Worm (Caenorhabditis elegans) whole organism, L3 larva: Measurements from ENCODE around the gene figl-1.

Source experiments
- ama-1 ChIP-seq: fragments of 150-350 bp; optimal IDR thresholded peaks from 2 replicates; lab custom pipeline; 2018
- ceh-28 ChIP-seq: fragments of 150-350 bp; optimal IDR thresholded peaks from 2 replicates; lab custom pipeline; 2014; ENCODE audit warnings: missing biosample characterization, missing genetic modification reagents, missing genetic modification characterization
- ceh-82 ChIP-seq: fragments of 150-350 bp; optimal IDR thresholded peaks from 2 replicates; lab custom pipeline; 2014; ENCODE audit warnings: missing biosample characterization, missing genetic modification characterization
- egl-27 ChIP-seq: sonication (generic microtip); optimal IDR thresholded peaks from 4 replicates; lab custom pipeline; 2017; ENCODE audit warnings: missing biosample characterization, missing genetic modification reagents, missing genetic modification characterization
- elt-3 ChIP-seq, 3 experiments: fragments of 150-350 bp in 1 of 3; sonication (generic microtip) in 2 of 3; optimal IDR thresholded peaks; 2 replicates in 2 of 3; 4 replicates in 1 of 3; lab custom pipeline; 2014 to 2017; ENCODE audit warnings: missing biosample characterization in 3 of 3, missing genetic modification characterization in 3 of 3
- eor-1 ChIP-seq, 2 experiments: fragments of 150-350 bp; optimal IDR thresholded peaks; 2 replicates each; lab custom pipeline; 2014 to 2018; ENCODE audit warnings: missing biosample characterization in 2 of 2, missing genetic modification characterization in 2 of 2
- fkh-10 ChIP-seq: sonication (generic microtip); optimal IDR thresholded peaks from 2 replicates; lab custom pipeline; 2017; ENCODE audit warnings: missing biosample characterization, missing genetic modification reagents, missing genetic modification characterization
- nhr-11 ChIP-seq: fragments of 150-350 bp; optimal IDR thresholded peaks from 2 replicates; lab custom pipeline; 2014; ENCODE audit warnings: missing biosample characterization, missing genetic modification characterization
- nhr-43 ChIP-seq: sonication (generic microtip); optimal IDR thresholded peaks from 2 replicates; lab custom pipeline; 2016; ENCODE audit warnings: mild to moderate bottlenecking, missing genetic modification characterization, missing compliant biosample characterization; ENCODE audit not compliant: poor library complexity, severe bottlenecking
- skn-1 ChIP-seq: fragments of 150-350 bp; optimal IDR thresholded peaks from 2 replicates; lab custom pipeline; 2014; ENCODE audit warnings: missing biosample characterization, missing genetic modification characterization
- tbx-2 ChIP-seq: sonication (generic microtip); optimal IDR thresholded peaks from 2 replicates; lab custom pipeline; 2016; ENCODE audit warnings: mild to moderate bottlenecking, missing genetic modification characterization, missing compliant biosample characterization
- unc-62 ChIP-seq: fragments of 150-350 bp; sonication (generic microtip); optimal IDR thresholded peaks from 4 replicates; lab custom pipeline; 2014; ENCODE audit warnings: missing biosample characterization, missing genetic modification reagents, missing genetic modification characterization
- zag-1 ChIP-seq: fragments of 150-350 bp; optimal IDR thresholded peaks from 2 replicates; lab custom pipeline; 2014; ENCODE audit warnings: missing biosample characterization, missing genetic modification characterization

DNA sequence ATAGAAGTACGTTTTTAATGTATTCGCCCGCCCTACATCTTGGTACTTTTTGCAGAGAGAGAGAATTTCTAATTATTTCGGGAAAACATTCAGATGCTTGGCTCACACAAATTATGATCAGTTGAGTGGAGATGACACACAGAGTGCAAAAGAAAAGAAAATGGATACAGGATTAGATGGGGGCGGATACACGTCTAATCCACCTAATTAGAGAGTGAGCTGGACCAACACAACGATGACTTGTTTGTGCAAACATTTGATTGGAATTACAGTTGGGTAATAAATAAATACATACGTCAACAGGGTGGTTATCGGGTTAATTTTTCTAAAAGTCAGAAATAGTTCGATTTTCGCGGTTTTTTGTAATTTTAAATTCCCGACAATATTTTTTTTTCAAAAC is 13.3 kb upstream of the figl-1 start:
- TF ChIP-seq nhr-43 (tag; lab: Kevin White, UChicago) (no peak), tbx-2 (tag; lab: Kevin White, UChicago) (no peak), eor-1 (tag; optimal IDR thresholded peaks at IDR 0.05; lab: Kevin White, UChicago) (no peak), egl-27 (tag; lab: Kevin White, UChicago) (no peak), ceh-82 (tag; lab: Kevin White, UChicago) (no peak), skn-1 (tag; lab: Kevin White, UChicago) (no peak), elt-3 (tag; optimal IDR thresholded peaks at IDR 0.05; lab: Kevin White, UChicago) (no peak), zag-1 (tag; lab: Kevin White, UChicago) (no peak), unc-62 (GFP tag; lab: Kevin White, UChicago) (no peak), nhr-11 (tag; lab: Kevin White, UChicago) (no peak), ceh-28 (tag; lab: Kevin White, UChicago) (no peak), ama-1 (lab: Kevin White, UChicago) (no peak), fkh-10 (GFP tag; lab: Kevin White, UChicago) (no peak)
